Fruit fly (Drosophila melanogaster): ENCODE results near the gene daed.

Gene daed

DNA sequence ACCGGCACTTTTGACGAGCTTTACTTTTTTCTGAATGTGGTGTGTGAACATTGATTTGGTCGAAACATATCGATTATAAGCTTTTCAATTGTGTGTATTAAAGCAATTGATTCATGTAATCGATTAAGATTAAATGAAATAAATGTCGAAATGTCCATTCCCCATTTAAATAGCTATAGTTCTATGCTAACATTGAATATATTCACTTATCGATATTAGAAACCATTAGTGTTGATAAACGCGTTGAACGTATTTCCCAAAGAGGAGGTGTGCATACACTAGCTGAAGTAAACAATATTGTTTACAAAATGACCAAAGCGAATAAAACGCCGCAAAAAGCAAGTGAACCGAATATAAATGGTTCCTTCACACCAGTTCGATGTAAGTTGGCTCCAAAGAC, 2.1 kb downstream of the daed start, which contains the start of the genes Uch and CG34174 (continued):
- TF ChIP-seq tx (GFP tag; optimal IDR thresholded peaks at IDR 0.05) (no peak), Ets97D (GFP tag; optimal IDR thresholded peaks at IDR 0.05) (peak; percentile 65), CG12155 (GFP tag; optimal IDR thresholded peaks at IDR 0.05) (peak; percentile 21), tio (GFP tag; optimal IDR thresholded peaks at IDR 0.05) (no peak), z (GFP tag; IDR thresholded peaks at IDR 0.05) (no peak), CG10565 (GFP tag; optimal IDR thresholded peaks at IDR 0.05) (no peak), CG16813 (GFP tag; IDR thresholded peaks at IDR 0.05; ENCODE audit: partially characterized antibody) (peak; percentile 70), CG17568 (GFP tag; optimal IDR thresholded peaks at IDR 0.05) (no peak), MBD-R2 (GFP tag; IDR thresholded peaks at IDR 0.05) (peak; percentile 86), grau (tag; optimal IDR thresholded peaks at IDR 0.05) (peak; percentile 34), CG4820 (GFP tag; optimal IDR thresholded peaks at IDR 0.05) (no peak), CG12104 (GFP tag; optimal IDR thresholded peaks at IDR 0.05) (no peak), CG12219 (GFP tag; optimal IDR thresholded peaks at IDR 0.05) (no peak), Atf3 (GFP tag; optimal IDR thresholded peaks at IDR 0.05) (no peak), CG4854 (GFP tag; optimal IDR thresholded peaks at IDR 0.05) (no peak), CG17829 (tag; optimal IDR thresholded peaks at IDR 0.05) (peak; percentile 19), hkb (optimal IDR thresholded peaks at IDR 0.05) (peak; percentile 74), hkb (GFP tag; IDR thresholded peaks at IDR 0.05) (no peak), eve (GFP tag; optimal IDR thresholded peaks at IDR 0.05) (no peak), Lhr (GFP tag; optimal IDR thresholded peaks at IDR 0.05) (peak; percentile 66), dati (GFP tag; IDR thresholded peaks at IDR 0.05) (no peak), unc-4 (GFP tag; IDR thresholded peaks at IDR 0.05; ENCODE audit: partially characterized antibody) (peak; percentile 77), Opbp (GFP tag; IDR thresholded peaks at IDR 0.05; ENCODE audit: partially characterized antibody) (0 out of 3 replicates have a peak, but pooled peaks have one; percentile 17), pfk (GFP tag; optimal IDR thresholded peaks at IDR 0.05) (no peak), BtbVII (GFP tag; optimal IDR thresholded peaks at IDR 0.05) (peak; percentile 15), CG13894 (tag; optimal IDR thresholded peaks at IDR 0.05) (peak; percentile 61), Trl (optimal IDR thresholded peaks at IDR 0.05) (peak in 1 of 2 experiments; percentile 19), Trl (GFP tag; optimal IDR thresholded peaks at IDR 0.05) (peak; percentile 4), CG2116 (GFP tag; optimal IDR thresholded peaks at IDR 0.05) (peak; percentile 64), Fer2 (tag; optimal IDR thresholded peaks at IDR 0.05) (no peak), trem (tag; optimal IDR thresholded peaks at IDR 0.05) (peak; percentile 59), CG8478 (optimal IDR thresholded peaks at IDR 0.05) (no peak), bbx (GFP tag; IDR thresholded peaks at IDR 0.05; ENCODE audit: partially characterized antibody) (peak; percentile 47), CG10267 (tag; optimal IDR thresholded peaks at IDR 0.05) (peak; percentile 95), sc (optimal IDR thresholded peaks at IDR 0.05) (no peak), sc (GFP tag; optimal IDR thresholded peaks at IDR 0.05) (no peak)

DNA sequence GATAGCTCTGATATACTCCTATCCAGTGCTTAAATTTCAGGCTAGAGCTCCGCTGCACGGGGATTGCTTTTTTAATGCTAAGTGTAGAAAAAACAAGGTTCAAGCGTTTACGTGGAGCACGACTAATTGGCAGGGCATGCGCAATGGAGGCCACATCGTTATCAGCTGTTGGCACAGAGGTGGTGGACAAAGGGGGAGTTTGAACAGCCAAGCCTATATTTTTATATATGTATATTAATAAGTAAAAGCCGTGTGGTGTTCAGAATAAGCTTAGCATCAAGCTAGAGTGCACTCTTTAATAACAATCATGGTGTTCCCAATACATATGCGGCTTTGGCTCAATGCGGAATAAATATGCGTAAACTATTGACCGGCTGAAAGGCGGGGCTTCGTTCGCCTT, 3.6 kb downstream of the daed start, which contains the start of gene CG15385:
Gene CG15385, minus strand, starts transcription at position 94 of the 400 bp plus-strand sequence.
- TF ChIP-seq CG9797 (GFP tag; optimal IDR thresholded peaks at IDR 0.05) (no peak), crp (GFP tag; optimal IDR thresholded peaks at IDR 0.05) (peak in 1 of 2 experiments; percentile 68), MESR4 (GFP tag; optimal IDR thresholded peaks at IDR 0.05) (peak; percentile 11), ewg (GFP tag; optimal IDR thresholded peaks at IDR 0.05) (peak; percentile 96), Med (GFP tag) (peak; percentile 70), CTCF (GFP tag; optimal IDR thresholded peaks at IDR 0.05) (no peak), fu2 (GFP tag; optimal IDR thresholded peaks at IDR 0.05) (no peak), Hmx (GFP tag; optimal IDR thresholded peaks at IDR 0.05) (no peak), CG18599 (GFP tag; optimal IDR thresholded peaks at IDR 0.05) (peak; percentile 3), row (GFP tag; IDR thresholded peaks at IDR 0.05) (peak; percentile 49; the same call in 2 of the 3 replicates)
